In genomic region chr3R:5097175-5097574, dm6 we compare ENCODE assay signal across 5 fruit fly cellular contexts.
A peak's percentile ranks its signal among the peaks of the same experiment; 100 is the strongest.
TF ChIP-seq lines count a peak whose summit lies in the region.

No protein-coding gene starts in this region.

- TF ChIP-seq CTCF in whole organism, embryonic (GFP tag; optimal IDR thresholded peaks at IDR 0.05; lab: Kevin White, UChicago), result no peak

TF ChIP-seq in whole organism, 6 proteins besides CTCF, POLR2A, EP300 and RAD21:
- TF ChIP-seq psq (optimal IDR thresholded peaks at IDR 0.05; lab: Kevin White, UChicago) (no peak), Dll (optimal IDR thresholded peaks at IDR 0.05; lab: Kevin White, UChicago) (peak; percentile 64), EcR (GFP tag; optimal IDR thresholded peaks at IDR 0.05; lab: Kevin White, UChicago) (no peak)

TF ChIP-seq in whole organism, embryonic, 481 proteins besides CTCF, POLR2A, EP300 and RAD21 (continues in another document):
- TF ChIP-seq CG11456 (GFP tag; IDR thresholded peaks at IDR 0.05; lab: Robert Waterston, UW), result 0 out of 3 replicates have a peak, but pooled peaks have one; percentile 29
- no peak for TF ChIP-seq dysf (GFP tag; IDR thresholded peaks at IDR 0.05; lab: Robert Waterston, UW)
- TF ChIP-seq CG10267 (tag; optimal IDR thresholded peaks at IDR 0.05; lab: Kevin White, UChicago), result no peak
- no peak for TF ChIP-seq sug (tag; optimal IDR thresholded peaks at IDR 0.05; lab: Kevin White, UChicago)
- no peak for TF ChIP-seq lov (optimal IDR thresholded peaks at IDR 0.05; lab: Kevin White, UChicago)
- 0 out of 3 replicates have a peak, but pooled peaks have one; percentile 27 for TF ChIP-seq lov (GFP tag; IDR thresholded peaks at IDR 0.05; lab: Robert Waterston, UW)
- no peak for TF ChIP-seq Neu2 (GFP tag; optimal IDR thresholded peaks at IDR 0.05; lab: Kevin White, UChicago; ENCODE audit: borderline replicate concordance)
- TF ChIP-seq lilli (GFP tag; optimal IDR thresholded peaks at IDR 0.05; lab: Kevin White, UChicago), result no peak
- TF ChIP-seq Hmx (GFP tag; optimal IDR thresholded peaks at IDR 0.05; lab: Kevin White, UChicago), result no peak
- no peak for TF ChIP-seq dimm (GFP tag; IDR thresholded peaks at IDR 0.05; lab: Robert Waterston, UW)
- peak; percentile 78 for TF ChIP-seq crol (GFP tag; IDR thresholded peaks at IDR 0.05; lab: Robert Waterston, UW)
- TF ChIP-seq gsb-n (tag; optimal IDR thresholded peaks at IDR 0.05; lab: Kevin White, UChicago), result peak; percentile 28
- no peak for TF ChIP-seq abd-A (tag; optimal IDR thresholded peaks at IDR 0.05; lab: Kevin White, UChicago)
- TF ChIP-seq tx (GFP tag; optimal IDR thresholded peaks at IDR 0.05; lab: Kevin White, UChicago), result no peak
- TF ChIP-seq ap (GFP tag; IDR thresholded peaks at IDR 0.05; lab: Robert Waterston, UW), result no peak
- TF ChIP-seq Nf-YA (GFP tag; IDR thresholded peaks at IDR 0.05; lab: Robert Waterston, UW), result no peak
- no peak for TF ChIP-seq unc-4 (GFP tag; IDR thresholded peaks at IDR 0.05; lab: Robert Waterston, UW; ENCODE audit: partially characterized antibody)
- no peak for TF ChIP-seq gsb (GFP tag; IDR thresholded peaks at IDR 0.05; lab: Robert Waterston, UW)
- no peak for TF ChIP-seq CG9215 (GFP tag; IDR thresholded peaks at IDR 0.05; lab: Robert Waterston, UW)
- TF ChIP-seq kah (GFP tag; optimal IDR thresholded peaks at IDR 0.05; lab: Kevin White, UChicago), result no peak
- TF ChIP-seq CG13424 (tag; optimal IDR thresholded peaks at IDR 0.05; lab: Kevin White, UChicago), result no peak
- peak; percentile 58; the same call in 1 of the 2 replicates for TF ChIP-seq vvl (GFP tag; IDR thresholded peaks at IDR 0.05; lab: Robert Waterston, UW)

TF ChIP-seq in whole organism, prepupa, 60 proteins besides CTCF, POLR2A, EP300 and RAD21:
- no peak for TF ChIP-seq Hr38 (GFP tag; optimal IDR thresholded peaks at IDR 0.05; lab: Kevin White, UChicago)
- TF ChIP-seq ss (GFP tag; optimal IDR thresholded peaks at IDR 0.05; lab: Kevin White, UChicago), result peak in 1 of 2 experiments; percentile 57
- TF ChIP-seq CG6854 (GFP tag; optimal IDR thresholded peaks at IDR 0.05; lab: Kevin White, UChicago), result peak; percentile 61
- TF ChIP-seq acj6 (GFP tag; optimal IDR thresholded peaks at IDR 0.05; lab: Kevin White, UChicago), result no peak

TF ChIP-seq in whole organism, pupa, 21 proteins besides CTCF, POLR2A, EP300 and RAD21:
- TF ChIP-seq CG34367 (tag; optimal IDR thresholded peaks at IDR 0.05; lab: Kevin White, UChicago) (no peak), CG13204 (GFP tag; optimal IDR thresholded peaks at IDR 0.05; lab: Kevin White, UChicago) (peak; percentile 41)

TF ChIP-seq in whole organism, wandering third instar larva, 38 proteins besides CTCF, POLR2A, EP300 and RAD21:
- TF ChIP-seq Rel (GFP tag; optimal IDR thresholded peaks at IDR 0.05; lab: Kevin White, UChicago) (no peak), Rel (tag; optimal IDR thresholded peaks at IDR 0.05; lab: Kevin White, UChicago) (peak; percentile 54), Hr83 (GFP tag; optimal IDR thresholded peaks at IDR 0.05; lab: Kevin White, UChicago; ENCODE audit: poor library complexity, severe bottlenecking) (peak; percentile 33), Jra (GFP tag; optimal IDR thresholded peaks at IDR 0.05; lab: Kevin White, UChicago) (no peak), fru (GFP tag; optimal IDR thresholded peaks at IDR 0.05; lab: Kevin White, UChicago) (peak; percentile 30), GATAd (GFP tag; optimal IDR thresholded peaks at IDR 0.05; lab: Kevin White, UChicago) (no peak), Vsx2 (GFP tag; optimal IDR thresholded peaks at IDR 0.05; lab: Kevin White, UChicago; ENCODE audit: partially characterized antibody) (peak; percentile 35), usp (GFP tag; optimal IDR thresholded peaks at IDR 0.05; lab: Kevin White, UChicago) (no peak), sv (GFP tag; optimal IDR thresholded peaks at IDR 0.05; lab: Kevin White, UChicago) (no peak), foxo (GFP tag; optimal IDR thresholded peaks at IDR 0.05; lab: Kevin White, UChicago) (no peak), rgr (GFP tag; optimal IDR thresholded peaks at IDR 0.05; lab: Kevin White, UChicago) (no peak), CG32264 (GFP tag; optimal IDR thresholded peaks at IDR 0.05; lab: Kevin White, UChicago) (no peak)
